Fruit fly (Drosophila melanogaster) whole organism, pupa: ENCODE data around the gene rasp.

Experiments used
- CG12605 ChIP-seq: fragments of 200-800 bp; sonication (Bioruptor generic); IDR thresholded peaks from 2 replicates; pipeline ENCODE4 v1.3.6; 2022; ENCODE audit warnings: missing biosample characterization, missing genetic modification characterization
- CG13204 ChIP-seq: fragments of 200-800 bp; sonication (Bioruptor generic); optimal IDR thresholded peaks from 2 replicates; lab custom pipeline; 2018; ENCODE audit warnings: missing biosample characterization, mild to moderate bottlenecking, missing genetic modification characterization, moderate library complexity
- CG14655 ChIP-seq: fragments of 200-800 bp; sonication (Bioruptor generic); optimal IDR thresholded peaks from 3 replicates; lab custom pipeline; 2017; ENCODE audit warnings: mild to moderate bottlenecking, missing biosample characterization, missing genetic modification reagents, missing genetic modification characterization
- CG17806 ChIP-seq: fragments of 200-800 bp; sonication (Bioruptor generic); optimal IDR thresholded peaks from 2 replicates; lab custom pipeline; 2018; ENCODE audit warnings: missing biosample characterization, mild to moderate bottlenecking, missing genetic modification characterization, moderate library complexity
- CG32121 ChIP-seq: fragments of 200-800 bp; sonication (Bioruptor generic); IDR thresholded peaks from 2 replicates; pipeline ENCODE4 v1.3.6; 2022; ENCODE audit warnings: missing biosample characterization, missing genetic modification characterization
- CG34367 ChIP-seq: fragments of 200-800 bp; sonication (Bioruptor generic); optimal IDR thresholded peaks from 2 replicates; lab custom pipeline; 2018; ENCODE audit warnings: missing biosample characterization, mild to moderate bottlenecking, missing genetic modification characterization
- CG4496 ChIP-seq: fragments of 200-800 bp; sonication (Bioruptor generic); IDR thresholded peaks from 3 replicates; pipeline ENCODE4 v1.3.6; 2022; ENCODE audit warnings: missing biosample characterization, missing genetic modification characterization
- CG8301 ChIP-seq: fragments of 200-800 bp; sonication (Bioruptor generic); optimal IDR thresholded peaks from 2 replicates; lab custom pipeline; 2018; ENCODE audit warnings: missing biosample characterization, mild to moderate bottlenecking, missing genetic modification characterization
- CG9948 ChIP-seq: fragments of 200-800 bp; sonication (Bioruptor generic); optimal IDR thresholded peaks from 2 replicates; lab custom pipeline; 2018; ENCODE audit warnings: missing biosample characterization, mild to moderate bottlenecking, missing genetic modification characterization, moderate library complexity
- EcR ChIP-seq: fragments of 200-800 bp; sonication (Bioruptor generic); optimal IDR thresholded peaks from 3 replicates; lab custom pipeline; 2019; ENCODE audit warnings: missing biosample characterization, missing genetic modification characterization, mild to moderate bottlenecking, moderate library complexity, missing genetic modification reagents
- Pif1A ChIP-seq: fragments of 200-800 bp; sonication (Bioruptor generic); optimal IDR thresholded peaks from 3 replicates; lab custom pipeline; 2016; ENCODE audit warnings: missing biosample characterization, missing genetic modification characterization
- Pif1B ChIP-seq: fragments of 200-800 bp; sonication (Bioruptor generic); optimal IDR thresholded peaks from 3 replicates; lab custom pipeline; 2016; ENCODE audit warnings: missing biosample characterization, missing genetic modification characterization
- fd96Ca ChIP-seq: fragments of 200-800 bp; sonication (Bioruptor generic); IDR thresholded peaks from 3 replicates; pipeline ENCODE4 v1.3.6; 2022; ENCODE audit warnings: missing biosample characterization, missing genetic modification characterization
- gl ChIP-seq: fragments of 200-800 bp; sonication (Bioruptor generic); optimal IDR thresholded peaks from 2 replicates; lab custom pipeline; 2018; ENCODE audit warnings: missing biosample characterization, mild to moderate bottlenecking, missing genetic modification characterization

DNA sequence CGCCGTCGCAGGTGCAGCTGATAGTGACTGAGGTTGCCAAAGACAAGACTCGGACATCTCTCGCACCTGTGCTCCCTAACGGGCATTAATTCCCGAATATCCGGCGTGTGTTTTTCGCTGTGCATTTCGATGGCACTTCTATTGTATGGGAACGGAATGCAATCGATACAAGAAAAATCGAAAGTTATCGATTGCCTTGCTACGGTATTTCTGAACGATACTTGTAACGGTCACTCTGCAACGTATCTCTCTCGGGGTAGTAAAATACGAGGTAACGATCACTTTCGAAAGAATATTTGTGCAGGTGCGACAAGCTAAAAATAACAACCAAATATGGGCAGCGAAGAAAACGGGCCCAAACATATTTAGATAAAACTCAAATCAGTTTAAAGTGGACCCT lies 3.0 kb downstream of the rasp start, which contains the start of gene CG32280:
- no peak for TF ChIP-seq CG14655 (GFP tag; lab: Kevin White, UChicago)
- TF ChIP-seq CG34367 (tag; lab: Kevin White, UChicago) = no peak
- peak; percentile 34; the same call in 1 of the 3 replicates for TF ChIP-seq fd96Ca (GFP tag; lab: Robert Waterston, UW)
- no peak for TF ChIP-seq CG8301 (tag; lab: Kevin White, UChicago)
- TF ChIP-seq gl (tag; lab: Kevin White, UChicago) = no peak
- no peak for TF ChIP-seq CG12605 (GFP tag; lab: Robert Waterston, UW)
- TF ChIP-seq CG13204 = no peak
- TF ChIP-seq Pif1B (GFP tag; lab: Kevin White, UChicago) = no peak
- no peak for TF ChIP-seq CG17806
- TF ChIP-seq EcR (GFP tag; lab: Kevin White, UChicago) = no peak
- no peak for TF ChIP-seq Pif1A (GFP tag; lab: Kevin White, UChicago)
- TF ChIP-seq CG4496 = 0 out of 3 replicates have a peak, but pooled peaks have one; percentile 58
- TF ChIP-seq CG32121 (GFP tag; lab: Robert Waterston, UW) = 0 out of 2 replicates have a peak, but pooled peaks have one; percentile 37
- no peak for TF ChIP-seq CG9948 (tag; lab: Kevin White, UChicago)
